Fruit fly (Drosophila melanogaster): Measurements from ENCODE around the gene CG42823.

dm6 chr3R:17447615-17448014 lies 42.7 kb upstream of the CG42823 start:
- no peak for TF ChIP-seq OdsH (GFP tag; optimal IDR thresholded peaks at IDR 0.05)
- no peak for TF ChIP-seq Sp1 (GFP tag; optimal IDR thresholded peaks at IDR 0.05)
- no peak for TF ChIP-seq Hr78 (GFP tag; optimal IDR thresholded peaks at IDR 0.05)
- no peak for TF ChIP-seq woc (GFP tag; optimal IDR thresholded peaks at IDR 0.05)
- TF ChIP-seq Hr83 (GFP tag; optimal IDR thresholded peaks at IDR 0.05; ENCODE audit: poor library complexity, severe bottlenecking) = no peak
- TF ChIP-seq psq (GFP tag; optimal IDR thresholded peaks at IDR 0.05) = no peak
- TF ChIP-seq pan (optimal IDR thresholded peaks at IDR 0.05) = no peak
- no peak for TF ChIP-seq dsf (GFP tag; optimal IDR thresholded peaks at IDR 0.05; ENCODE audit: borderline replicate concordance)
- no peak for TF ChIP-seq Dfd (GFP tag; optimal IDR thresholded peaks at IDR 0.05)
- no peak for TF ChIP-seq br (GFP tag; optimal IDR thresholded peaks at IDR 0.05)
